Worm (Caenorhabditis elegans) whole organism, L1 larva: ENCODE results near the gene C44C10.7.

ENCODE experiments used
- C04F5.9 ChIP-seq: sonication (generic microtip); optimal IDR thresholded peaks from 2 replicates; lab custom pipeline; 2016; ENCODE audit warnings: missing genetic modification characterization, missing compliant biosample characterization
- C34B4.2 ChIP-seq: sonication (generic microtip); optimal IDR thresholded peaks from 2 replicates; lab custom pipeline; 2017; ENCODE audit warnings: mild to moderate bottlenecking, missing genetic modification characterization, missing compliant biosample characterization
- aha-1 ChIP-seq: fragments of 150-350 bp; optimal IDR thresholded peaks from 2 replicates; lab custom pipeline; 2014; ENCODE audit warnings: missing biosample characterization, missing genetic modification characterization
- alr-1 ChIP-seq: fragments of 200-800 bp; sonication (Bioruptor generic); optimal IDR thresholded peaks from 2 replicates; lab custom pipeline; 2018; ENCODE audit warnings: borderline replicate concordance, mild to moderate bottlenecking, missing genetic modification characterization, missing compliant biosample characterization
- aly-2 ChIP-seq: fragments of 150-350 bp; optimal IDR thresholded peaks from 2 replicates; lab custom pipeline; 2014; ENCODE audit warnings: missing biosample characterization, missing genetic modification characterization
- ama-1 ChIP-seq: fragments of 150-350 bp; optimal IDR thresholded peaks from 2 replicates; lab custom pipeline; 2014
- ceh-63 ChIP-seq: fragments of 200-800 bp; sonication (Bioruptor generic); optimal IDR thresholded peaks from 2 replicates; lab custom pipeline; 2018; ENCODE audit warnings: mild to moderate bottlenecking, missing genetic modification characterization, missing compliant biosample characterization
- ceh-8 ChIP-seq: fragments of 200-800 bp; sonication (Bioruptor generic); optimal IDR thresholded peaks from 2 replicates; lab custom pipeline; 2018; ENCODE audit warnings: mild to moderate bottlenecking, missing genetic modification characterization, moderate library complexity, missing compliant biosample characterization
- ceh-88 ChIP-seq: fragments of 200-800 bp; sonication (Bioruptor generic); IDR thresholded peaks from 2 replicates; pipeline ENCODE4 v1.3.6; 2022; ENCODE audit warnings: missing genetic modification characterization, missing compliant biosample characterization
- ces-1 ChIP-seq: fragments of 150-350 bp; optimal IDR thresholded peaks from 2 replicates; lab custom pipeline; 2014; ENCODE audit warnings: missing biosample characterization, missing genetic modification reagents, missing genetic modification characterization
- dpl-1 ChIP-seq, 3 experiments: fragments of 150-350 bp in 2 of 3; sonication (generic microtip) in 1 of 3; optimal IDR thresholded peaks; 2 replicates each; lab custom pipeline; 2014 to 2017; ENCODE audit warnings: missing biosample characterization in 3 of 3, missing genetic modification characterization in 3 of 3, missing genetic modification reagents in 3 of 3
- efl-1 ChIP-seq, 4 experiments: fragments of 150-350 bp; optimal IDR thresholded peaks in 3 of 4; peaks in 1 of 4; 1 replicate in 1 of 4; 2 replicates in 3 of 4; lab custom pipeline; 2014; ENCODE audit warnings: missing biosample characterization in 2 of 4, missing genetic modification characterization in 2 of 4, missing genetic modification reagents in 2 of 4
- egl-13 ChIP-seq: sonication (generic microtip); optimal IDR thresholded peaks from 2 replicates; lab custom pipeline; 2016; ENCODE audit warnings: missing genotype, missing genetic modification reagents, missing genetic modification characterization, missing compliant biosample characterization
- elt-2 ChIP-seq: sonication (generic microtip); optimal IDR thresholded peaks from 2 replicates; lab custom pipeline; 2016; ENCODE audit warnings: missing genetic modification characterization, mild to moderate bottlenecking, inconsistent platforms, missing compliant biosample characterization, missing genetic modification reagents
- elt-3 ChIP-seq, 6 experiments: fragments of 150-350 bp in 1 of 6; sonication (generic microtip); optimal IDR thresholded peaks; 2 replicates each; lab custom pipeline; 2017 to 2018; ENCODE audit warnings: missing biosample characterization in 6 of 6, missing genetic modification characterization in 6 of 6, inconsistent platforms in 1 of 6
- ets-5 ChIP-seq: fragments of 200-800 bp; sonication (Bioruptor generic); IDR thresholded peaks from 2 replicates; pipeline ENCODE4 v1.3.6; 2022; ENCODE audit warnings: missing genetic modification characterization, missing compliant biosample characterization
- fkh-10 ChIP-seq: sonication (generic microtip); optimal IDR thresholded peaks from 2 replicates; lab custom pipeline; 2017; ENCODE audit warnings: missing biosample characterization, missing genetic modification reagents, missing genetic modification characterization
- hpl-2 ChIP-seq: fragments of 150-350 bp; optimal IDR thresholded peaks from 2 replicates; lab custom pipeline; 2014; ENCODE audit warnings: missing biosample characterization, missing genetic modification reagents, missing genetic modification characterization
- irx-1 ChIP-seq: sonication (generic microtip); optimal IDR thresholded peaks from 2 replicates; lab custom pipeline; 2016; ENCODE audit warnings: missing genetic modification characterization, missing compliant biosample characterization
- isw-1 ChIP-seq: fragments of 200-800 bp; sonication (Bioruptor generic); IDR thresholded peaks from 2 replicates; pipeline ENCODE4 v1.3.6; 2022; ENCODE audit warnings: missing genetic modification characterization, missing compliant biosample characterization
- jun-1 ChIP-seq: fragments of 150-350 bp; optimal IDR thresholded peaks from 2 replicates; lab custom pipeline; 2014; ENCODE audit warnings: missing biosample characterization, missing genetic modification reagents, missing genetic modification characterization
- lin-13 ChIP-seq: fragments of 150-350 bp; optimal IDR thresholded peaks from 2 replicates; lab custom pipeline; 2014; ENCODE audit warnings: missing biosample characterization, missing genetic modification reagents, missing genetic modification characterization
- lin-14 ChIP-seq: fragments of 200-800 bp; sonication (Bioruptor generic); optimal IDR thresholded peaks from 2 replicates; lab custom pipeline; 2018; ENCODE audit warnings: mild to moderate bottlenecking, missing genetic modification characterization, moderate library complexity, missing compliant biosample characterization
- lin-15B ChIP-seq: fragments of 150-350 bp; sonication (generic microtip); optimal IDR thresholded peaks from 3 replicates; lab custom pipeline; 2014; ENCODE audit warnings: missing biosample characterization, missing genetic modification characterization
- lin-39 ChIP-seq: fragments of 150-350 bp; optimal IDR thresholded peaks from 2 replicates; lab custom pipeline; 2014; ENCODE audit warnings: missing biosample characterization, missing genetic modification reagents, missing genetic modification characterization
- lir-3 ChIP-seq: sonication (generic microtip); optimal IDR thresholded peaks from 2 replicates; lab custom pipeline; 2016; ENCODE audit warnings: mild to moderate bottlenecking, missing genetic modification characterization, moderate library complexity, missing compliant biosample characterization; ENCODE audit not compliant: poor library complexity
- lsy-2 ChIP-seq, 2 experiments: fragments of 150-350 bp; optimal IDR thresholded peaks; 2 replicates each; lab custom pipeline; 2014; ENCODE audit warnings: missing biosample characterization in 2 of 2, missing genetic modification characterization in 2 of 2
- mdl-1 ChIP-seq, 2 experiments: fragments of 150-350 bp; optimal IDR thresholded peaks; 2 replicates each; lab custom pipeline; 2014 to 2017; ENCODE audit warnings: missing biosample characterization in 2 of 2, missing genetic modification characterization in 2 of 2, inconsistent platforms in 1 of 2
- mep-1 ChIP-seq: fragments of 150-350 bp; optimal IDR thresholded peaks from 2 replicates; lab custom pipeline; 2014; ENCODE audit warnings: missing biosample characterization, missing genetic modification characterization
- nhr-11 ChIP-seq: fragments of 150-350 bp; optimal IDR thresholded peaks from 2 replicates; lab custom pipeline; 2014; ENCODE audit warnings: missing biosample characterization, missing genetic modification characterization
- nhr-237 ChIP-seq: fragments of 150-350 bp; optimal IDR thresholded peaks from 2 replicates; lab custom pipeline; 2014; ENCODE audit warnings: missing biosample characterization, missing genetic modification characterization
- nhr-28 ChIP-seq: fragments of 150-350 bp; optimal IDR thresholded peaks from 2 replicates; lab custom pipeline; 2014; ENCODE audit warnings: missing biosample characterization, missing genetic modification characterization
- nhr-47 ChIP-seq: sonication (generic microtip); optimal IDR thresholded peaks from 2 replicates; lab custom pipeline; 2016; ENCODE audit warnings: mild to moderate bottlenecking, missing genetic modification characterization, moderate library complexity, missing compliant biosample characterization
- nhr-77 ChIP-seq: fragments of 150-350 bp; optimal IDR thresholded peaks from 2 replicates; lab custom pipeline; 2014; ENCODE audit warnings: missing biosample characterization, missing genetic modification characterization
- nhr-84 ChIP-seq: sonication (generic microtip); optimal IDR thresholded peaks from 2 replicates; lab custom pipeline; 2017; ENCODE audit warnings: missing biosample characterization, missing genetic modification characterization
- nhr-85 ChIP-seq: sonication (generic microtip); peaks from one replicate; lab custom pipeline; 2016; ENCODE audit warnings: missing genetic modification characterization, inconsistent platforms, missing compliant biosample characterization
- pag-3 ChIP-seq: sonication (generic microtip); optimal IDR thresholded peaks from 2 replicates; lab custom pipeline; 2017; ENCODE audit warnings: missing genetic modification characterization, mild to moderate bottlenecking, missing compliant biosample characterization, antibody characterized with exemption, borderline replicate concordance; ENCODE audit not compliant: insufficient read depth
- pax-3 ChIP-seq: fragments of 200-800 bp; sonication (Bioruptor generic); optimal IDR thresholded peaks from 2 replicates; lab custom pipeline; 2018; ENCODE audit warnings: mild to moderate bottlenecking, missing genetic modification characterization, moderate library complexity, missing compliant biosample characterization
- pqm-1 ChIP-seq: sonication (generic microtip); optimal IDR thresholded peaks from 3 replicates; lab custom pipeline; 2017; ENCODE audit warnings: missing biosample characterization, missing genetic modification characterization
- snu-23 ChIP-seq: sonication (generic microtip); optimal IDR thresholded peaks from 2 replicates; lab custom pipeline; 2016; ENCODE audit warnings: missing genetic modification characterization, missing compliant biosample characterization
- sup-37 ChIP-seq: fragments of 200-800 bp; sonication (Bioruptor generic); optimal IDR thresholded peaks from 2 replicates; lab custom pipeline; 2018; ENCODE audit warnings: mild to moderate bottlenecking, missing genetic modification characterization, missing compliant biosample characterization
- tbx-2 ChIP-seq: sonication (generic microtip); optimal IDR thresholded peaks from 2 replicates; lab custom pipeline; 2016; ENCODE audit warnings: missing genetic modification characterization, missing compliant biosample characterization
- tlp-1 ChIP-seq: fragments of 150-350 bp; optimal IDR thresholded peaks from 2 replicates; lab custom pipeline; 2014; ENCODE audit warnings: missing biosample characterization, missing genetic modification characterization
- unc-62 ChIP-seq: fragments of 150-350 bp; optimal IDR thresholded peaks from 2 replicates; lab custom pipeline; 2014; ENCODE audit warnings: missing biosample characterization, missing genetic modification reagents, missing genetic modification characterization
- unc-86 ChIP-seq: sonication (generic microtip); optimal IDR thresholded peaks from 2 replicates; lab custom pipeline; 2016; ENCODE audit warnings: missing genetic modification characterization, missing compliant biosample characterization
- unc-98 ChIP-seq: fragments of 200-800 bp; sonication (Bioruptor generic); IDR thresholded peaks from 2 replicates; pipeline ENCODE4 v1.3.6; 2022; ENCODE audit warnings: missing genetic modification characterization, missing compliant biosample characterization
- vab-15 ChIP-seq: sonication (generic microtip); optimal IDR thresholded peaks from 2 replicates; lab custom pipeline; 2017; ENCODE audit warnings: missing genotype, mild to moderate bottlenecking, missing genetic modification characterization, missing compliant biosample characterization
- zip-4 ChIP-seq: fragments of 200-800 bp; sonication (Bioruptor generic); optimal IDR thresholded peaks from 2 replicates; lab custom pipeline; 2018; ENCODE audit warnings: mild to moderate bottlenecking, missing genetic modification characterization, moderate library complexity, missing compliant biosample characterization
- ztf-4 ChIP-seq: fragments of 150-350 bp; optimal IDR thresholded peaks from 2 replicates; lab custom pipeline; 2014; ENCODE audit warnings: missing biosample characterization, missing genetic modification characterization

The C44C10.7 gene

DNA sequence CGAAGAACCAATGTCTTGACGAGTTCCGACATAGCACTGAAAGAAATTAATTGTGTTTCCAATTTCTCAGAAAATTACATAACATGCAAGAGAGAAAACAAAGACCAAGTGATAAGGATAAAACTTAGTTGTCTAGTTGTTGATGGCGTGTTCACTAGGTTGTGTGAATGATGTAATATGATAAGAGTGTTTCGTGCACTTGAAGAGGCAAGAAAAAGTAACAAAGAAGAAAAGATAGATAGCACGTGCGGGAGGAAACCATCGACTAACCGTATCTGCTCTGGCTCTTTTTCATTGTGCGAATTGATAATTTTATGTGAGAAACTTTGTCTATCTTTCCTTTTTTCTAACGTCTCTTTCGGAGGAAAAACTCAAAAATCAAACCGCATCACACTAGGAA lies 26.4 kb downstream of the C44C10.7 start, which contains the start of gene sfxn-1.5 (continued):
- TF ChIP-seq unc-62 (GFP tag; lab: Kevin White, UChicago) (no peak), mdl-1 (tag; optimal IDR thresholded peaks at IDR 0.05; lab: Kevin White, UChicago) (peak in 1 of 2 experiments; percentile 55), efl-1 (optimal IDR thresholded peaks at IDR 0.05; lab: Kevin White, UChicago) (no peak), efl-1 (GFP tag; optimal IDR thresholded peaks at IDR 0.05 in 1 of 2; lab: Kevin White, UChicago) (no peak), lsy-2 (tag; optimal IDR thresholded peaks at IDR 0.05; lab: Kevin White, UChicago) (no peak), ama-1 (lab: Kevin White, UChicago) (no peak), irx-1 (no peak)

DNA sequence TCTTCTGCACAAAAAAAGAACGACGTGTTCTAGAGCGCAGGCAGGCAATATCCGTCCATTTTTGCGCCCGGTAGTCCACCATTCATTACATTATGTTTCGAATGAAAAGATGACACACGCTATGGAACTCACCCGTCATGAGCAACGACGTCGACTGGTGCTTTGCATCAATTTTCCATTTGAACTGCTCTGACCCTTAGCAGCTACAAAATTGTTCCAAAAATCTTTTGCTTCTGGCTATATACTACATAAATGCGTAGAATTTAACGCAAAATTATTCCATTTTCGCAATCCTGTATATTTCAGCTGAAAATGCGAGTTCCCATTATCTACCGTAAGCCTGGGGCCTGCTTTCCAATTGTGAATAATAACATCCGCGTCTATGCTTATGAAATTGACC lies 29.7 kb downstream of the C44C10.7 start, which contains the start of gene T04F8.3:
Gene T04F8.3 (plus strand): TSS at position 301 of the 400 bp plus-strand sequence.
- no peak for TF ChIP-seq vab-15 (tag; lab: Kevin White, UChicago)
- no peak for TF ChIP-seq fkh-10 (GFP tag; lab: Kevin White, UChicago)
- no peak for TF ChIP-seq hpl-2 (GFP tag; lab: Kevin White, UChicago)
- no peak for TF ChIP-seq pax-3
- TF ChIP-seq elt-2 (tag; lab: Kevin White, UChicago), result no peak
- no peak for TF ChIP-seq nhr-77 (tag; lab: Kevin White, UChicago)
- TF ChIP-seq aly-2 (tag; lab: Kevin White, UChicago), result no peak
- TF ChIP-seq C04F5.9 (tag; lab: Kevin White, UChicago), result no peak
- no peak for TF ChIP-seq ces-1
- no peak for TF ChIP-seq lin-14
- TF ChIP-seq lin-15B (tag; lab: Kevin White, UChicago), result no peak
- TF ChIP-seq lin-13 (GFP tag; lab: Kevin White, UChicago), result no peak
- no peak for TF ChIP-seq ets-5 (GFP tag; lab: Robert Waterston, UW)
- no peak for TF ChIP-seq pag-3
- no peak for TF ChIP-seq alr-1

DNA sequence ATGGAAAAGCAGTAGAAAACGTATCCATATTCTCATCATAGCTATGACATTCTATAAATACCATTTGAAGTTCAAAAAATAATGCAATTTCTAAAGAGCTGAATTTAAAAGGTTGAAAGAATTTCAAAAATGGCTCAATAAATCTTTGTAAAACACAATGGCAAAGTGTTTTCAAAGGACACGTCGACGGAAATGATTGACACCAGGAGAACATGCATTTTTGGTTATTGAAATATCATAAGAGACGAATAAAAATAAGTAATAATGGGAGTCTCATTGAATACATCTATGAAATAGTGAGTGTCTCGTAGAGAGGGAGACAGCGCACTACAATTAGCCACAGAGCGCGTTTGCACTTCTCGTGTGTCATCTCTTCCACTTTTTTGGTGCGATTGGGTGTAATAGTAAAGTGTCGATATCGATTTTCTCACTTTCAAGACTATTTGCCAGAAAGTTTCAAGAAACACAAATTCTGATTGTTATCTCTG lies 31.5 kb downstream of the C44C10.7 start, which contains the start of gene T04F8.2:
Gene T04F8.2 (minus strand): TSS at position 51 of the 488 bp plus-strand sequence.
- TF ChIP-seq isw-1 (GFP tag; lab: Robert Waterston, UW) (peak; percentile 17; the same call in 1 of the 2 replicates), ztf-4 (tag; lab: Kevin White, UChicago) (no peak), nhr-28 (tag; lab: Kevin White, UChicago) (no peak), nhr-237 (tag; lab: Kevin White, UChicago) (no peak), nhr-47 (peak; percentile 66), lin-39 (tag; lab: Kevin White, UChicago) (no peak), ceh-63 (GFP tag; lab: Kevin White, UChicago) (no peak), tlp-1 (no peak), jun-1 (tag; lab: Kevin White, UChicago) (peak; percentile 51), pqm-1 (no peak), hpl-2 (GFP tag; lab: Kevin White, UChicago) (no peak), nhr-11 (tag; lab: Kevin White, UChicago) (no peak), ceh-88 (no peak), tbx-2 (tag; lab: Kevin White, UChicago) (peak; percentile 65), unc-98 (GFP tag; lab: Robert Waterston, UW) (no peak), fkh-10 (GFP tag; lab: Kevin White, UChicago) (no peak), ceh-8 (GFP tag; lab: Kevin White, UChicago) (no peak), nhr-85 (tag; lab: Kevin White, UChicago) (peak; percentile 79), unc-86 (tag; lab: Kevin White, UChicago) (no peak), lir-3 (tag; lab: Kevin White, UChicago) (no peak), sup-37 (GFP tag; lab: Kevin White, UChicago) (no peak), egl-13 (tag; lab: Kevin White, UChicago) (no peak), nhr-84 (tag; lab: Kevin White, UChicago) (no peak), zip-4 (no peak), snu-23 (GFP tag; lab: Kevin White, UChicago) (peak; percentile 76), nhr-77 (tag; lab: Kevin White, UChicago) (peak; percentile 32), elt-2 (tag; lab: Kevin White, UChicago) (peak; percentile 28), mep-1 (peak; percentile 85), pag-3 (no peak), dpl-1 (GFP tag; optimal IDR thresholded peaks at IDR 0.05; lab: Kevin White, UChicago) (peak; percentile 6 to 40 (median 11)), lsy-2 (tag; optimal IDR thresholded peaks at IDR 0.05; lab: Kevin White, UChicago) (peak; percentile 41 to 70), C34B4.2 (tag; lab: Kevin White, UChicago) (no peak), elt-3 (tag; optimal IDR thresholded peaks at IDR 0.05; lab: Kevin White, UChicago) (peak in 1 of 6 experiments; percentile 8), aha-1 (tag; lab: Kevin White, UChicago) (no peak)
